Worm (Caenorhabditis elegans) whole organism, L1 larva: ENCODE results near the gene F53A2.1.

Experiments
- C04F5.9 ChIP-seq: sonication (generic microtip); optimal IDR thresholded peaks from 2 replicates; lab custom pipeline; 2016; ENCODE audit warnings: missing genetic modification characterization, missing compliant biosample characterization
- F16B12.6 ChIP-seq: fragments of 150-350 bp; optimal IDR thresholded peaks from 2 replicates; lab custom pipeline; 2014; ENCODE audit warnings: missing biosample characterization, missing genetic modification characterization
- aly-2 ChIP-seq: fragments of 150-350 bp; optimal IDR thresholded peaks from 2 replicates; lab custom pipeline; 2014; ENCODE audit warnings: missing biosample characterization, missing genetic modification characterization
- ama-1 ChIP-seq: fragments of 150-350 bp; optimal IDR thresholded peaks from 2 replicates; lab custom pipeline; 2014
- blmp-1 ChIP-seq: fragments of 150-350 bp; optimal IDR thresholded peaks from 2 replicates; lab custom pipeline; 2014; ENCODE audit warnings: missing biosample characterization, missing genetic modification characterization
- ces-1 ChIP-seq: fragments of 150-350 bp; optimal IDR thresholded peaks from 2 replicates; lab custom pipeline; 2014; ENCODE audit warnings: missing biosample characterization, missing genetic modification reagents, missing genetic modification characterization
- efl-1 ChIP-seq, 4 experiments: fragments of 150-350 bp; optimal IDR thresholded peaks in 3 of 4; peaks in 1 of 4; 1 replicate in 1 of 4; 2 replicates in 3 of 4; lab custom pipeline; 2014; ENCODE audit warnings: missing biosample characterization in 2 of 4, missing genetic modification characterization in 2 of 4, missing genetic modification reagents in 2 of 4
- efl-3 ChIP-seq: fragments of 200-800 bp; sonication (Bioruptor generic); optimal IDR thresholded peaks from 2 replicates; lab custom pipeline; 2018; ENCODE audit warnings: mild to moderate bottlenecking, missing genetic modification characterization, missing compliant biosample characterization
- egl-13 ChIP-seq: sonication (generic microtip); optimal IDR thresholded peaks from 2 replicates; lab custom pipeline; 2016; ENCODE audit warnings: missing genotype, missing genetic modification reagents, missing genetic modification characterization, missing compliant biosample characterization
- egl-27 ChIP-seq, 2 experiments: fragments of 150-350 bp in 1 of 2; sonication (generic microtip); optimal IDR thresholded peaks; 3 replicates each; lab custom pipeline; 2017 to 2018; ENCODE audit warnings: missing biosample characterization in 2 of 2, missing genetic modification characterization in 2 of 2, missing genetic modification reagents in 2 of 2
- fkh-10 ChIP-seq: sonication (generic microtip); optimal IDR thresholded peaks from 2 replicates; lab custom pipeline; 2017; ENCODE audit warnings: missing biosample characterization, missing genetic modification reagents, missing genetic modification characterization
- fkh-4 ChIP-seq: sonication (generic microtip); optimal IDR thresholded peaks from 2 replicates; lab custom pipeline; 2016; ENCODE audit warnings: missing compliant biosample characterization, missing genetic modification characterization, borderline replicate concordance
- fkh-8 ChIP-seq: sonication (generic microtip); optimal IDR thresholded peaks from 2 replicates; lab custom pipeline; 2016; ENCODE audit warnings: mild to moderate bottlenecking, missing genetic modification characterization, missing compliant biosample characterization
- grh-1 ChIP-seq: fragments of 200-800 bp; sonication (Bioruptor generic); IDR thresholded peaks from 2 replicates; pipeline ENCODE4 v1.3.6; 2022; ENCODE audit warnings: missing genetic modification reagents, missing genetic modification characterization, missing compliant biosample characterization
- hlh-4 ChIP-seq: sonication (generic microtip); optimal IDR thresholded peaks from 2 replicates; lab custom pipeline; 2016; ENCODE audit warnings: mild to moderate bottlenecking, missing genetic modification characterization, missing compliant biosample characterization
- hpl-2 ChIP-seq: fragments of 150-350 bp; optimal IDR thresholded peaks from 2 replicates; lab custom pipeline; 2014; ENCODE audit warnings: missing biosample characterization, missing genetic modification reagents, missing genetic modification characterization
- irx-1 ChIP-seq: sonication (generic microtip); optimal IDR thresholded peaks from 2 replicates; lab custom pipeline; 2016; ENCODE audit warnings: missing genetic modification characterization, missing compliant biosample characterization
- jun-1 ChIP-seq: fragments of 150-350 bp; optimal IDR thresholded peaks from 2 replicates; lab custom pipeline; 2014; ENCODE audit warnings: missing biosample characterization, missing genetic modification reagents, missing genetic modification characterization
- lin-13 ChIP-seq: fragments of 150-350 bp; optimal IDR thresholded peaks from 2 replicates; lab custom pipeline; 2014; ENCODE audit warnings: missing biosample characterization, missing genetic modification reagents, missing genetic modification characterization
- lin-14 ChIP-seq: fragments of 200-800 bp; sonication (Bioruptor generic); optimal IDR thresholded peaks from 2 replicates; lab custom pipeline; 2018; ENCODE audit warnings: mild to moderate bottlenecking, missing genetic modification characterization, moderate library complexity, missing compliant biosample characterization
- lin-35 ChIP-seq, 2 experiments: fragments of 150-350 bp; optimal IDR thresholded peaks; 2 replicates each; lab custom pipeline; 2014; ENCODE audit warnings: missing biosample characterization in 2 of 2, missing genetic modification characterization in 2 of 2, missing genetic modification reagents in 2 of 2
- lir-3 ChIP-seq: sonication (generic microtip); optimal IDR thresholded peaks from 2 replicates; lab custom pipeline; 2016; ENCODE audit warnings: mild to moderate bottlenecking, missing genetic modification characterization, moderate library complexity, missing compliant biosample characterization; ENCODE audit not compliant: poor library complexity
- mab-9 ChIP-seq: fragments of 200-800 bp; sonication (Bioruptor generic); IDR thresholded peaks from 2 replicates; pipeline ENCODE4 v1.3.6; 2022; ENCODE audit warnings: missing genetic modification reagents, missing genetic modification characterization, missing compliant biosample characterization
- mdl-1 ChIP-seq, 2 experiments: fragments of 150-350 bp; optimal IDR thresholded peaks; 2 replicates each; lab custom pipeline; 2014 to 2017; ENCODE audit warnings: missing biosample characterization in 2 of 2, missing genetic modification characterization in 2 of 2, inconsistent platforms in 1 of 2
- mef-2 ChIP-seq: fragments of 150-350 bp; optimal IDR thresholded peaks from 2 replicates; lab custom pipeline; 2014; ENCODE audit warnings: missing biosample characterization, missing genetic modification characterization
- mep-1 ChIP-seq: fragments of 150-350 bp; optimal IDR thresholded peaks from 2 replicates; lab custom pipeline; 2014; ENCODE audit warnings: missing biosample characterization, missing genetic modification characterization
- nhr-11 ChIP-seq: fragments of 150-350 bp; optimal IDR thresholded peaks from 2 replicates; lab custom pipeline; 2014; ENCODE audit warnings: missing biosample characterization, missing genetic modification characterization
- nhr-19 ChIP-seq: fragments of 200-800 bp; sonication (Bioruptor generic); conservative IDR thresholded peaks from 2 replicates; pipeline ENCODE4 v1.3.6; 2022; ENCODE audit warnings: missing genetic modification characterization, missing compliant biosample characterization
- nhr-20 ChIP-seq: sonication (generic microtip); optimal IDR thresholded peaks from 2 replicates; lab custom pipeline; 2016; ENCODE audit warnings: mild to moderate bottlenecking, missing genetic modification characterization, missing compliant biosample characterization
- nhr-76 ChIP-seq: sonication (generic microtip); optimal IDR thresholded peaks from 2 replicates; lab custom pipeline; 2017; ENCODE audit warnings: missing biosample characterization, missing genetic modification characterization
- nhr-84 ChIP-seq: sonication (generic microtip); optimal IDR thresholded peaks from 2 replicates; lab custom pipeline; 2017; ENCODE audit warnings: missing biosample characterization, missing genetic modification characterization
- nhr-85 ChIP-seq: sonication (generic microtip); peaks from one replicate; lab custom pipeline; 2016; ENCODE audit warnings: missing genetic modification characterization, inconsistent platforms, missing compliant biosample characterization
- nhr-90 ChIP-seq: sonication (generic microtip); optimal IDR thresholded peaks from 2 replicates; lab custom pipeline; 2016; ENCODE audit warnings: mild to moderate bottlenecking, missing genetic modification characterization, missing compliant biosample characterization; ENCODE audit not compliant: poor library complexity
- pag-3 ChIP-seq: sonication (generic microtip); optimal IDR thresholded peaks from 2 replicates; lab custom pipeline; 2017; ENCODE audit warnings: missing genetic modification characterization, mild to moderate bottlenecking, missing compliant biosample characterization, antibody characterized with exemption, borderline replicate concordance; ENCODE audit not compliant: insufficient read depth
- pax-3 ChIP-seq: fragments of 200-800 bp; sonication (Bioruptor generic); optimal IDR thresholded peaks from 2 replicates; lab custom pipeline; 2018; ENCODE audit warnings: mild to moderate bottlenecking, missing genetic modification characterization, moderate library complexity, missing compliant biosample characterization
- rnt-1 ChIP-seq: sonication (generic microtip); optimal IDR thresholded peaks from 2 replicates; lab custom pipeline; 2016; ENCODE audit warnings: mild to moderate bottlenecking, missing genetic modification characterization, moderate library complexity, missing compliant biosample characterization
- snpc-4 ChIP-seq: fragments of 150-350 bp; optimal IDR thresholded peaks from 2 replicates; lab custom pipeline; 2014; ENCODE audit warnings: missing biosample characterization, missing genetic modification characterization
- snu-23 ChIP-seq: sonication (generic microtip); optimal IDR thresholded peaks from 2 replicates; lab custom pipeline; 2016; ENCODE audit warnings: missing genetic modification characterization, missing compliant biosample characterization
- sptf-1 ChIP-seq: fragments of 150-350 bp; optimal IDR thresholded peaks from 2 replicates; lab custom pipeline; 2014; ENCODE audit warnings: missing biosample characterization, missing genetic modification characterization
- sup-37 ChIP-seq: fragments of 200-800 bp; sonication (Bioruptor generic); optimal IDR thresholded peaks from 2 replicates; lab custom pipeline; 2018; ENCODE audit warnings: mild to moderate bottlenecking, missing genetic modification characterization, missing compliant biosample characterization
- tbx-2 ChIP-seq: sonication (generic microtip); optimal IDR thresholded peaks from 2 replicates; lab custom pipeline; 2016; ENCODE audit warnings: missing genetic modification characterization, missing compliant biosample characterization
- tlp-1 ChIP-seq: fragments of 150-350 bp; optimal IDR thresholded peaks from 2 replicates; lab custom pipeline; 2014; ENCODE audit warnings: missing biosample characterization, missing genetic modification characterization
- unc-130 ChIP-seq: fragments of 150-350 bp; optimal IDR thresholded peaks from 2 replicates; lab custom pipeline; 2017; ENCODE audit warnings: missing biosample characterization, missing genetic modification characterization, inconsistent platforms
- unc-30 ChIP-seq: sonication (generic microtip); optimal IDR thresholded peaks from 2 replicates; lab custom pipeline; 2017; ENCODE audit warnings: missing biosample characterization, missing genetic modification characterization
- unc-98 ChIP-seq: fragments of 200-800 bp; sonication (Bioruptor generic); IDR thresholded peaks from 2 replicates; pipeline ENCODE4 v1.3.6; 2022; ENCODE audit warnings: missing genetic modification characterization, missing compliant biosample characterization
- vab-15 ChIP-seq: sonication (generic microtip); optimal IDR thresholded peaks from 2 replicates; lab custom pipeline; 2017; ENCODE audit warnings: missing genotype, mild to moderate bottlenecking, missing genetic modification characterization, missing compliant biosample characterization
- xbp-1 ChIP-seq: sonication (generic microtip); optimal IDR thresholded peaks from 2 replicates; lab custom pipeline; 2016; ENCODE audit warnings: missing genetic modification characterization, missing compliant biosample characterization
- zag-1 ChIP-seq: fragments of 150-350 bp; optimal IDR thresholded peaks from 2 replicates; lab custom pipeline; 2014; ENCODE audit warnings: missing biosample characterization, missing genetic modification characterization
- zip-4 ChIP-seq: fragments of 200-800 bp; sonication (Bioruptor generic); optimal IDR thresholded peaks from 2 replicates; lab custom pipeline; 2018; ENCODE audit warnings: mild to moderate bottlenecking, missing genetic modification characterization, moderate library complexity, missing compliant biosample characterization
- ztf-11 ChIP-seq, 2 experiments: sonication (generic microtip); optimal IDR thresholded peaks; 2 replicates each; lab custom pipeline; 2016 to 2017; ENCODE audit warnings: missing genetic modification characterization in 2 of 2, missing biosample characterization in 1 of 2, missing compliant biosample characterization in 1 of 2

Gene F53A2.1

DNA sequence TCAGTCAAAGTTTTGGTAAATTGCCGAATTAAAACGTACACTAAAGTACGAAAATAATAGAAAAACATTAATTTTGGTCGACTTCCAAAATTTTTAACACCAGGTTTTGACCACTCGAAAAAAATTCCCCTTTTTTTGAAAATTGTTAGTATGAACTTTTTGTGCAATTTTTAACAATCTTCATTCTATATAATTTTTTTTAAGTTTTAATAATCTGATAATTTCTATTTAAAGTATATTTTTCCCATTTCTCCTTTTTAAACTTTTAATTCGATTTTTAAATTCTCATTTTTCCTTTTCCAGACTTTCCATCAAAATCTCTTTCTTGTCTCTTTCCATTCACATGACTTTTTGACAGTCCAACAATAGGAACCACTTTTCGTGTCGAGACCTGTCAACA, 47.7 kb downstream of the F53A2.1 start, which contains the start of gene unc-64:
Gene unc-64, plus strand, starts transcription at position 301 of the 400 bp plus-strand sequence.
- no peak for TF ChIP-seq unc-130
- no peak for TF ChIP-seq nhr-20 (tag; lab: Kevin White, UChicago)
- no peak for TF ChIP-seq mdl-1 (tag; optimal IDR thresholded peaks at IDR 0.05; lab: Kevin White, UChicago)
- no peak for TF ChIP-seq sup-37 (GFP tag; lab: Kevin White, UChicago)
- TF ChIP-seq nhr-19 (GFP tag; lab: Robert Waterston, UW) = no peak
- TF ChIP-seq xbp-1 (tag; lab: Kevin White, UChicago) = no peak
- TF ChIP-seq nhr-11 (tag; lab: Kevin White, UChicago) = no peak
- no peak for TF ChIP-seq snpc-4
- no peak for TF ChIP-seq lir-3 (tag; lab: Kevin White, UChicago)
- no peak for TF ChIP-seq ces-1 (GFP tag; lab: Kevin White, UChicago)

DNA sequence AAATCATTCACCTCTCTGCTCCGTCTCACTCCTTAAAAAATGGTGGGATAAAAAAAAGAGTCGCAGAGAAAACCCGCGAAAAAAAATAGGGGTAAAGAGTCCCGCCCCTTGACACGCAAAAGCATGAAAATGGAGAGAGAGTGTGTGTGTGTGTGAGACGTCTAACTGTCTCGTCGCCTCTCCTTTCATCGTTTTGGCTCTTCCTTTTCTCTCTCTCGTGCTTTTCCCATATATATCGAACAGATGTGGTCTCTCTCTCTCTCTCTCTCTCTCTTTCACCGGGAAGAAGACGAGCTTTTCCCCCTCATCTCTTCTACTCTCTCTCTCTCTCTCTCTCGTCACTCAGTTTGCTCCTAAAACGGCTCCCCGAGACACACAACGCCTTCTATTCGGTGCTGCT, 48.9 kb downstream of the F53A2.1 start:
- TF ChIP-seq rnt-1 (tag; lab: Kevin White, UChicago) = peak; percentile 37
- TF ChIP-seq pax-3 (tag; lab: Kevin White, UChicago) = peak; percentile 57
- no peak for TF ChIP-seq nhr-90 (tag; lab: Kevin White, UChicago)
- peak; percentile 65 for TF ChIP-seq mab-9 (GFP tag; lab: Robert Waterston, UW)
- TF ChIP-seq snpc-4 = peak; percentile 20
- peak in 1 of 2 experiments; percentile 74 for TF ChIP-seq lin-35 (GFP tag; optimal IDR thresholded peaks at IDR 0.05; lab: Kevin White, UChicago)
- TF ChIP-seq zip-4 = no peak
- peak; percentile 95 for TF ChIP-seq lin-14 (GFP tag; lab: Kevin White, UChicago)
- TF ChIP-seq hlh-4 = no peak
- peak; percentile 52 for TF ChIP-seq irx-1 (tag; lab: Kevin White, UChicago)
- no peak for TF ChIP-seq hpl-2
- TF ChIP-seq ztf-11 (tag; optimal IDR thresholded peaks at IDR 0.05; lab: Kevin White, UChicago) = peak in 1 of 2 experiments; percentile 64
- TF ChIP-seq fkh-10 (GFP tag; lab: Kevin White, UChicago) = peak; percentile 88
- no peak for TF ChIP-seq tlp-1 (tag; lab: Kevin White, UChicago)
- TF ChIP-seq jun-1 (tag; lab: Kevin White, UChicago) = peak; percentile 46
- TF ChIP-seq fkh-8 (tag; lab: Kevin White, UChicago) = peak; percentile 97
- no peak for TF ChIP-seq C04F5.9
- no peak for TF ChIP-seq aly-2 (tag; lab: Kevin White, UChicago)
- TF ChIP-seq snu-23 (GFP tag; lab: Kevin White, UChicago) = peak; percentile 82
- TF ChIP-seq lir-3 (tag; lab: Kevin White, UChicago) = peak; percentile 24
- no peak for TF ChIP-seq nhr-84
- peak; percentile 5 for TF ChIP-seq mep-1 (tag; lab: Kevin White, UChicago)
- peak; percentile 83 for TF ChIP-seq tbx-2 (tag; lab: Kevin White, UChicago)
- no peak for TF ChIP-seq sup-37 (GFP tag; lab: Kevin White, UChicago)
- TF ChIP-seq egl-27 (tag; optimal IDR thresholded peaks at IDR 0.05; lab: Kevin White, UChicago) = peak in 1 of 2 experiments; percentile 25
- TF ChIP-seq unc-98 (GFP tag; lab: Robert Waterston, UW) = no peak
- no peak for TF ChIP-seq ama-1 (lab: Kevin White, UChicago)
- TF ChIP-seq efl-1 (optimal IDR thresholded peaks at IDR 0.05; lab: Kevin White, UChicago) = peak; percentile 67 to 80
- peak; percentile 17 to 82 for TF ChIP-seq efl-1 (GFP tag; optimal IDR thresholded peaks at IDR 0.05 in 1 of 2; lab: Kevin White, UChicago)
- TF ChIP-seq fkh-4 (tag; lab: Kevin White, UChicago) = no peak
- TF ChIP-seq blmp-1 (tag; lab: Kevin White, UChicago) = no peak
- TF ChIP-seq mef-2 (tag; lab: Kevin White, UChicago) = no peak
- TF ChIP-seq unc-30 (tag; lab: Kevin White, UChicago) = no peak
- no peak for TF ChIP-seq ces-1 (GFP tag; lab: Kevin White, UChicago)
- no peak for TF ChIP-seq vab-15 (tag; lab: Kevin White, UChicago)
- no peak for TF ChIP-seq sptf-1 (tag; lab: Kevin White, UChicago)
- TF ChIP-seq zag-1 (tag; lab: Kevin White, UChicago) = peak; percentile 3
- no peak for TF ChIP-seq pag-3 (tag; lab: Kevin White, UChicago)
- peak; percentile 82 for TF ChIP-seq egl-13 (tag; lab: Kevin White, UChicago)
- no peak for TF ChIP-seq grh-1 (GFP tag; lab: Robert Waterston, UW)
- peak; percentile 48 for TF ChIP-seq nhr-19 (GFP tag; lab: Robert Waterston, UW)
- peak; percentile 16 for TF ChIP-seq nhr-76 (tag; lab: Kevin White, UChicago)
- TF ChIP-seq F16B12.6 = no peak
- TF ChIP-seq lin-13 (GFP tag; lab: Kevin White, UChicago) = peak; percentile 66
- no peak for TF ChIP-seq nhr-85 (tag; lab: Kevin White, UChicago)
- TF ChIP-seq efl-3 (GFP tag; lab: Kevin White, UChicago) = no peak
